Worm (Caenorhabditis elegans) whole organism, late embryonic: ENCODE data around the gene nas-3.

ENCODE experiments used
- F13H6.1 ChIP-seq: sonication (generic microtip); optimal IDR thresholded peaks from 2 replicates; lab custom pipeline; 2016; ENCODE audit warnings: missing genetic modification characterization, missing compliant biosample characterization
- K02D7.2 ChIP-seq: sonication (generic microtip); optimal IDR thresholded peaks from 2 replicates; lab custom pipeline; 2017; ENCODE audit warnings: mild to moderate bottlenecking, missing genetic modification characterization, missing compliant biosample characterization
- ama-1 ChIP-seq: fragments of 150-350 bp; optimal IDR thresholded peaks from 2 replicates; lab custom pipeline; 2014
- ceh-24 ChIP-seq: sonication (generic microtip); optimal IDR thresholded peaks from 2 replicates; lab custom pipeline; 2016; ENCODE audit warnings: mild to moderate bottlenecking, missing genetic modification characterization, missing compliant biosample characterization
- ceh-9 ChIP-seq: sonication (generic microtip); optimal IDR thresholded peaks from 2 replicates; lab custom pipeline; 2016; ENCODE audit warnings: mild to moderate bottlenecking, missing genetic modification characterization, inconsistent platforms, missing compliant biosample characterization
- elt-2 ChIP-seq: sonication (generic microtip); optimal IDR thresholded peaks from 2 replicates; lab custom pipeline; 2016; ENCODE audit warnings: missing genetic modification reagents, missing genetic modification characterization, missing compliant biosample characterization
- lin-11 ChIP-seq: fragments of 200-800 bp; sonication (Bioruptor generic); optimal IDR thresholded peaks from 2 replicates; lab custom pipeline; 2018; ENCODE audit warnings: mild to moderate bottlenecking, missing genetic modification characterization, missing compliant biosample characterization
- odd-2 ChIP-seq: sonication (generic microtip); optimal IDR thresholded peaks from 2 replicates; lab custom pipeline; 2017; ENCODE audit warnings: antibody characterized with exemption, mild to moderate bottlenecking, missing genetic modification characterization, missing compliant biosample characterization
- pqm-1 ChIP-seq: sonication (generic microtip); optimal IDR thresholded peaks from 2 replicates; lab custom pipeline; 2016; ENCODE audit warnings: missing genetic modification characterization, missing compliant biosample characterization
- sdc-2 ChIP-seq: sonication (generic microtip); optimal IDR thresholded peaks from 2 replicates; lab custom pipeline; 2016; ENCODE audit warnings: missing genotype, missing genetic modification characterization, missing compliant biosample characterization
- sox-4 ChIP-seq: sonication (generic microtip); optimal IDR thresholded peaks from 2 replicates; lab custom pipeline; 2017; ENCODE audit warnings: mild to moderate bottlenecking, missing genetic modification characterization, inconsistent platforms, missing compliant biosample characterization
- zip-5 ChIP-seq: sonication (generic microtip); optimal IDR thresholded peaks from 2 replicates; lab custom pipeline; 2016; ENCODE audit warnings: missing genetic modification characterization, missing compliant biosample characterization

DNA sequence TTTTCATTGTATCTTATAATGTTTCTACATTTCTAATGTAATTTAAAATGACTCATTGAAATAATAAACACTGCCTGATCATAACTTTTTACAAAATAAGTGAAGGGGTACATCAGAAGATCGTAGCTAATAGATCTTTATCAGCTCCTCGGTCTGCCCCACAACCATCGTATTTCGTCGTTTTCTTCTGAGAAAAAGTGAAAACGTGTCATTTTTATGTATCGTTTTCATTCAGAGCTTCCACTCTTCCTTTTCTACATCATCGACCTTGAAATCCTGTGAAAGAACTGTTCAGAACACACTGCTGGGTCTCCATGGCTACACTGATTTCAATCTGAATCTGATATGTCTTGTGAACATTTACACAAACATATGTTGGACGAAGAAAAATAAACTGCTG lies 21.3 kb downstream of the nas-3 start:
- TF ChIP-seq F13H6.1 (tag; lab: Kevin White, UChicago), result no peak
- no peak for TF ChIP-seq ama-1 (lab: Kevin White, UChicago)
- TF ChIP-seq ceh-24 (tag; lab: Kevin White, UChicago), result no peak
- no peak for TF ChIP-seq elt-2
- TF ChIP-seq lin-11, result no peak
- no peak for TF ChIP-seq pqm-1
- no peak for TF ChIP-seq zip-5 (tag; lab: Kevin White, UChicago)
- no peak for TF ChIP-seq K02D7.2 (tag; lab: Kevin White, UChicago)
- no peak for TF ChIP-seq sdc-2 (tag; lab: Kevin White, UChicago)
- TF ChIP-seq ceh-9 (tag; lab: Kevin White, UChicago), result no peak
- no peak for TF ChIP-seq sox-4 (tag; lab: Kevin White, UChicago)
- TF ChIP-seq odd-2, result no peak
